Worm (Caenorhabditis elegans): Measurements from ENCODE around the gene F53F4.4.

F53F4.4 gene

ce11 chrV:13638040-13638439 lies 44.9 kb downstream of the F53F4.4 start:
- TF ChIP-seq pax-3 (tag; optimal IDR thresholded peaks at IDR 0.05) = peak; percentile 30
- TF ChIP-seq snu-23 (GFP tag; optimal IDR thresholded peaks at IDR 0.05) = no peak
- TF ChIP-seq F16B12.6 (tag; optimal IDR thresholded peaks at IDR 0.05) = no peak
- no peak for TF ChIP-seq lsy-2 (tag; optimal IDR thresholded peaks at IDR 0.05)
- TF ChIP-seq lin-14 (GFP tag; optimal IDR thresholded peaks at IDR 0.05) = peak; percentile 14
- TF ChIP-seq ces-1 (GFP tag; optimal IDR thresholded peaks at IDR 0.05) = no peak
- peak; percentile 94 for TF ChIP-seq elt-2 (tag; optimal IDR thresholded peaks at IDR 0.05)
- TF ChIP-seq C34B4.2 (tag; optimal IDR thresholded peaks at IDR 0.05) = no peak
- TF ChIP-seq nhr-71 (tag; optimal IDR thresholded peaks at IDR 0.05) = peak; percentile 20
- TF ChIP-seq jun-1 (tag; optimal IDR thresholded peaks at IDR 0.05) = peak; percentile 3

- TF ChIP-seq mab-9 (GFP tag; IDR thresholded peaks at IDR 0.05) (peak; percentile 72; the same call in 1 of the 2 replicates), vab-15 (tag; optimal IDR thresholded peaks at IDR 0.05) (no peak), ceh-8 (GFP tag; optimal IDR thresholded peaks at IDR 0.05) (peak; percentile 98)
These were observed 52.8 kb downstream of the F53F4.4 start for ce11 chrV:13645848-13646578.

- TF ChIP-seq jun-1 (tag; optimal IDR thresholded peaks at IDR 0.05) (no peak), ceh-88 (GFP tag; IDR thresholded peaks at IDR 0.05) (no peak), snpc-4 (tag; optimal IDR thresholded peaks at IDR 0.05) (no peak), grh-1 (GFP tag; IDR thresholded peaks at IDR 0.05) (no peak), nhr-20 (tag; optimal IDR thresholded peaks at IDR 0.05) (no peak), fkh-10 (GFP tag; optimal IDR thresholded peaks at IDR 0.05) (no peak), lin-13 (GFP tag; optimal IDR thresholded peaks at IDR 0.05) (no peak), skn-1 (tag; optimal IDR thresholded peaks at IDR 0.05) (no peak)
These were observed 54.0 kb downstream of the F53F4.4 start for ce11 chrV:13647185-13647584.

- no peak for TF ChIP-seq lir-3 (tag; optimal IDR thresholded peaks at IDR 0.05; ENCODE audit: poor library complexity)
- no peak for TF ChIP-seq nhr-71 (tag; optimal IDR thresholded peaks at IDR 0.05)
- no peak for TF ChIP-seq lin-14 (GFP tag; optimal IDR thresholded peaks at IDR 0.05)
- no peak for TF ChIP-seq nhr-237 (tag; optimal IDR thresholded peaks at IDR 0.05)
- TF ChIP-seq fkh-4 (tag; optimal IDR thresholded peaks at IDR 0.05; ENCODE audit: borderline replicate concordance) = no peak
- no peak for TF ChIP-seq vab-15 (tag; optimal IDR thresholded peaks at IDR 0.05)
- no peak for TF ChIP-seq nhr-76 (tag; optimal IDR thresholded peaks at IDR 0.05)
- TF ChIP-seq lin-39 (tag; optimal IDR thresholded peaks at IDR 0.05) = no peak
- TF ChIP-seq nhr-12 (tag; optimal IDR thresholded peaks at IDR 0.05) = no peak
- TF ChIP-seq jun-1 (tag; optimal IDR thresholded peaks at IDR 0.05) = no peak
- TF ChIP-seq nhr-19 (GFP tag; conservative IDR thresholded peaks at IDR 0.05) = no peak
- TF ChIP-seq egl-13 (tag; optimal IDR thresholded peaks at IDR 0.05) = no peak
- TF ChIP-seq snu-23 (GFP tag; optimal IDR thresholded peaks at IDR 0.05) = no peak
- no peak for TF ChIP-seq snpc-4 (tag; optimal IDR thresholded peaks at IDR 0.05)
- no peak for TF ChIP-seq ets-5 (GFP tag; IDR thresholded peaks at IDR 0.05)
- no peak for TF ChIP-seq nhr-90 (tag; optimal IDR thresholded peaks at IDR 0.05; ENCODE audit: poor library complexity)
- TF ChIP-seq grh-1 (GFP tag; IDR thresholded peaks at IDR 0.05) = no peak
- no peak for TF ChIP-seq lin-35 (GFP tag; optimal IDR thresholded peaks at IDR 0.05)
- no peak for TF ChIP-seq unc-98 (GFP tag; IDR thresholded peaks at IDR 0.05)
- no peak for TF ChIP-seq skn-1 (tag; optimal IDR thresholded peaks at IDR 0.05)
These were observed 54.4 kb downstream of the F53F4.4 start for ce11 chrV:13647617-13648016.
